Worm (Caenorhabditis elegans) whole organism, young adult: ENCODE data around the gene C06A8.6.

Source experiments
- C17E4.6 ChIP-seq: fragments of 200-800 bp; sonication (Bioruptor generic); IDR thresholded peaks from 2 replicates; pipeline ENCODE4 v1.3.6; 2022; ENCODE audit warnings: missing genetic modification reagents, missing genetic modification characterization, missing compliant biosample characterization
- D2030.7 ChIP-seq: fragments of 200-800 bp; sonication (Bioruptor generic); IDR thresholded peaks from 2 replicates; pipeline ENCODE4 v1.3.6; 2022; ENCODE audit warnings: missing genetic modification reagents, missing genetic modification characterization, missing compliant biosample characterization
- F23B12.7 ChIP-seq: sonication (generic microtip); optimal IDR thresholded peaks from 2 replicates; lab custom pipeline; 2017; ENCODE audit warnings: missing genetic modification characterization, mild to moderate bottlenecking, missing compliant biosample characterization, antibody characterized with exemption, moderate library complexity; ENCODE audit not compliant: insufficient read depth
- F52B5.7 ChIP-seq: sonication (generic microtip); optimal IDR thresholded peaks from 2 replicates; lab custom pipeline; 2016; ENCODE audit warnings: mild to moderate bottlenecking, missing genetic modification characterization, missing compliant biosample characterization
- F55B11.4 ChIP-seq: sonication (generic microtip); optimal IDR thresholded peaks from 2 replicates; lab custom pipeline; 2016; ENCODE audit warnings: missing compliant biosample characterization, missing genetic modification characterization, borderline replicate concordance; ENCODE audit not compliant: insufficient read depth
- F57A8.1 ChIP-seq: fragments of 200-800 bp; sonication (Bioruptor generic); optimal IDR thresholded peaks from 2 replicates; lab custom pipeline; 2018; ENCODE audit warnings: mild to moderate bottlenecking, missing genetic modification characterization, moderate library complexity, missing compliant biosample characterization
- F57C9.4 ChIP-seq: sonication (generic microtip); optimal IDR thresholded peaks from 2 replicates; lab custom pipeline; 2017; ENCODE audit warnings: mild to moderate bottlenecking, missing genetic modification characterization, missing compliant biosample characterization
- T07F8.4 ChIP-seq: sonication (generic microtip); optimal IDR thresholded peaks from 2 replicates; lab custom pipeline; 2016; ENCODE audit warnings: mild to moderate bottlenecking, missing genetic modification characterization, moderate library complexity, missing compliant biosample characterization
- Y53F4B.3 ChIP-seq: fragments of 200-800 bp; sonication (Bioruptor generic); IDR thresholded peaks from 2 replicates; pipeline ENCODE4 v1.3.6; 2022; ENCODE audit warnings: missing genetic modification reagents, missing genetic modification characterization, missing compliant biosample characterization
- Y56A3A.18 ChIP-seq: fragments of 200-800 bp; sonication (Bioruptor generic); IDR thresholded peaks from 2 replicates; pipeline ENCODE4 v1.3.6; 2022; ENCODE audit warnings: missing genetic modification reagents, missing genetic modification characterization, missing compliant biosample characterization
- akir-1 ChIP-seq: fragments of 200-800 bp; sonication (Bioruptor generic); optimal IDR thresholded peaks from 2 replicates; lab custom pipeline; 2018; ENCODE audit warnings: mild to moderate bottlenecking, missing genetic modification characterization, moderate library complexity, missing compliant biosample characterization
- ama-1 ChIP-seq, 3 experiments: fragments of 150-350 bp in 1 of 3; sonication (generic microtip) in 2 of 3; optimal IDR thresholded peaks; 2 replicates each; lab custom pipeline; 2014 to 2018; ENCODE audit warnings: missing biosample characterization in 2 of 3, missing genetic modification characterization in 2 of 3, missing genetic modification reagents in 2 of 3
- aptf-2 ChIP-seq: fragments of 200-800 bp; sonication (Bioruptor generic); conservative IDR thresholded peaks from 2 replicates; pipeline ENCODE4 v1.3.6; 2022; ENCODE audit warnings: missing genetic modification reagents, missing genetic modification characterization, missing compliant biosample characterization
- bed-1 ChIP-seq: fragments of 200-800 bp; sonication (Bioruptor generic); IDR thresholded peaks from 2 replicates; pipeline ENCODE4 v1.3.6; 2022; ENCODE audit warnings: missing genetic modification reagents, missing genetic modification characterization, missing compliant biosample characterization
- ccch-3 ChIP-seq: fragments of 200-800 bp; sonication (Bioruptor generic); optimal IDR thresholded peaks from 2 replicates; lab custom pipeline; 2018; ENCODE audit warnings: mild to moderate bottlenecking, missing genetic modification characterization, missing compliant biosample characterization
- ceh-40 ChIP-seq: fragments of 200-800 bp; sonication (Bioruptor generic); IDR thresholded peaks from 2 replicates; pipeline ENCODE4 v1.3.6; 2022; ENCODE audit warnings: missing genetic modification characterization, missing compliant biosample characterization
- ceh-58 ChIP-seq: fragments of 200-800 bp; sonication (Bioruptor generic); IDR thresholded peaks from 2 replicates; pipeline ENCODE4 v1.3.6; 2022; ENCODE audit warnings: missing genetic modification characterization, missing compliant biosample characterization
- ceh-79 ChIP-seq: sonication (generic microtip); optimal IDR thresholded peaks from 2 replicates; lab custom pipeline; 2017; ENCODE audit warnings: mild to moderate bottlenecking, missing genetic modification characterization, missing compliant biosample characterization
- die-1 ChIP-seq: sonication (generic microtip); optimal IDR thresholded peaks from 2 replicates; lab custom pipeline; 2016; ENCODE audit warnings: missing genotype, mild to moderate bottlenecking, missing genetic modification characterization, missing compliant biosample characterization
- dpff-1 ChIP-seq: sonication (generic microtip); optimal IDR thresholded peaks from 2 replicates; lab custom pipeline; 2017; ENCODE audit warnings: mild to moderate bottlenecking, missing genetic modification characterization, missing compliant biosample characterization
- dpl-1 ChIP-seq: fragments of 150-350 bp; optimal IDR thresholded peaks from 2 replicates; lab custom pipeline; 2014; ENCODE audit warnings: missing biosample characterization, missing genetic modification reagents, missing genetic modification characterization
- egl-18 ChIP-seq: fragments of 200-800 bp; sonication (Bioruptor generic); IDR thresholded peaks from 2 replicates; pipeline ENCODE4 v1.3.6; 2022; ENCODE audit warnings: missing genetic modification reagents, missing genetic modification characterization, missing compliant biosample characterization
- egrh-3 ChIP-seq: fragments of 200-800 bp; sonication (Bioruptor generic); IDR thresholded peaks from 2 replicates; pipeline ENCODE4 v1.3.6; 2022; ENCODE audit warnings: missing genetic modification reagents, missing genetic modification characterization, missing compliant biosample characterization
- hlh-26 ChIP-seq: fragments of 200-800 bp; sonication (Bioruptor generic); conservative IDR thresholded peaks from 2 replicates; pipeline ENCODE4 v1.3.6; 2022; ENCODE audit warnings: missing genetic modification reagents, missing genetic modification characterization, missing compliant biosample characterization
- hmg-1.2 ChIP-seq: fragments of 200-800 bp; sonication (Bioruptor generic); IDR thresholded peaks from 2 replicates; pipeline ENCODE4 v1.3.6; 2022; ENCODE audit warnings: missing genetic modification reagents, missing genetic modification characterization, missing compliant biosample characterization
- hmg-20 ChIP-seq: fragments of 200-800 bp; sonication (Bioruptor generic); IDR thresholded peaks from 2 replicates; pipeline ENCODE4 v1.3.6; 2022; ENCODE audit warnings: missing genetic modification reagents, missing genetic modification characterization, missing compliant biosample characterization
- lag-1 ChIP-seq: fragments of 200-800 bp; sonication (Bioruptor generic); IDR thresholded peaks from 2 replicates; pipeline ENCODE4 v1.3.6; 2022; ENCODE audit warnings: missing genetic modification reagents, missing genetic modification characterization, missing compliant biosample characterization
- let-526 ChIP-seq: fragments of 200-800 bp; sonication (Bioruptor generic); IDR thresholded peaks from 2 replicates; pipeline ENCODE4 v1.3.6; 2022; ENCODE audit warnings: missing genetic modification reagents, missing genetic modification characterization, missing compliant biosample characterization
- lin-40 ChIP-seq: sonication (generic microtip); optimal IDR thresholded peaks from 2 replicates; lab custom pipeline; 2016; ENCODE audit warnings: missing genetic modification characterization, mild to moderate bottlenecking, missing compliant biosample characterization, missing genotype, missing genetic modification reagents
- lsl-1 ChIP-seq: fragments of 200-800 bp; sonication (Bioruptor generic); optimal IDR thresholded peaks from 2 replicates; lab custom pipeline; 2018; ENCODE audit warnings: mild to moderate bottlenecking, missing genetic modification characterization, moderate library complexity, missing compliant biosample characterization
- lsy-27 ChIP-seq: sonication (generic microtip); optimal IDR thresholded peaks from 2 replicates; lab custom pipeline; 2017; ENCODE audit warnings: missing genetic modification characterization, mild to moderate bottlenecking, missing compliant biosample characterization, antibody characterized with exemption, missing genotype, borderline replicate concordance; ENCODE audit not compliant: insufficient read depth
- madf-3 ChIP-seq: fragments of 200-800 bp; sonication (Bioruptor generic); IDR thresholded peaks from 2 replicates; pipeline ENCODE4 v1.3.6; 2022; ENCODE audit warnings: missing genetic modification reagents, missing genetic modification characterization, missing compliant biosample characterization
- mel-28 ChIP-seq: sonication (generic microtip); optimal IDR thresholded peaks from 2 replicates; lab custom pipeline; 2016; ENCODE audit warnings: borderline replicate concordance, mild to moderate bottlenecking, missing genetic modification characterization, missing compliant biosample characterization
- mes-4 ChIP-seq: sonication (generic microtip); optimal IDR thresholded peaks from 2 replicates; lab custom pipeline; 2016; ENCODE audit warnings: missing genotype, missing genetic modification characterization, missing compliant biosample characterization
- mxl-1 ChIP-seq: sonication (generic microtip); optimal IDR thresholded peaks from 2 replicates; lab custom pipeline; 2016; ENCODE audit warnings: missing genetic modification characterization, missing compliant biosample characterization
- nfya-2 ChIP-seq: fragments of 200-800 bp; sonication (Bioruptor generic); IDR thresholded peaks from 2 replicates; pipeline ENCODE4 v1.3.6; 2022; ENCODE audit warnings: missing genetic modification reagents, missing genetic modification characterization, missing compliant biosample characterization
- nhr-120 ChIP-seq: fragments of 200-800 bp; sonication (Bioruptor generic); IDR thresholded peaks from 2 replicates; pipeline ENCODE4 v1.3.6; 2022; ENCODE audit warnings: missing genetic modification characterization, missing compliant biosample characterization
- rcor-1 ChIP-seq: fragments of 200-800 bp; sonication (Bioruptor generic); IDR thresholded peaks from 2 replicates; pipeline ENCODE4 v1.3.6; 2022; ENCODE audit warnings: missing genetic modification reagents, missing genetic modification characterization, missing compliant biosample characterization
- repo-1 ChIP-seq: sonication (generic microtip); optimal IDR thresholded peaks from 2 replicates; lab custom pipeline; 2017; ENCODE audit warnings: mild to moderate bottlenecking, missing genetic modification characterization, missing compliant biosample characterization
- rpc-1 ChIP-seq, 2 experiments: fragments of 150-350 bp in 1 of 2; sonication (generic microtip) in 1 of 2; optimal IDR thresholded peaks; 2 replicates each; lab custom pipeline; 2014 to 2018; ENCODE audit warnings: missing biosample characterization in 1 of 2, missing genetic modification characterization in 1 of 2, missing genetic modification reagents in 1 of 2, missing genotype in 1 of 2
- snpc-3.4 ChIP-seq: sonication (generic microtip); optimal IDR thresholded peaks from 2 replicates; lab custom pipeline; 2017; ENCODE audit warnings: missing genetic modification characterization, mild to moderate bottlenecking, missing compliant biosample characterization, antibody characterized with exemption, moderate library complexity, missing genotype, missing genetic modification reagents
- tlf-1 ChIP-seq: fragments of 200-800 bp; sonication (Bioruptor generic); optimal IDR thresholded peaks from 2 replicates; lab custom pipeline; 2018; ENCODE audit warnings: mild to moderate bottlenecking, missing genetic modification characterization, missing compliant biosample characterization
- unc-130 ChIP-seq: sonication (generic microtip); optimal IDR thresholded peaks from 2 replicates; lab custom pipeline; 2016; ENCODE audit warnings: missing genetic modification reagents, missing genetic modification characterization, missing compliant biosample characterization
- xnd-1 ChIP-seq: sonication (generic microtip); optimal IDR thresholded peaks from 2 replicates; lab custom pipeline; 2016; ENCODE audit warnings: missing genotype, missing genetic modification reagents, missing genetic modification characterization, missing compliant biosample characterization
- ztf-18 ChIP-seq: sonication (generic microtip); optimal IDR thresholded peaks from 2 replicates; lab custom pipeline; 2016; ENCODE audit warnings: missing genotype, mild to moderate bottlenecking, missing genetic modification characterization, missing compliant biosample characterization
- ztf-28 ChIP-seq: fragments of 200-800 bp; sonication (Bioruptor generic); IDR thresholded peaks from 2 replicates; pipeline ENCODE4 v1.3.6; 2022; ENCODE audit warnings: missing genetic modification reagents, missing genetic modification characterization, missing compliant biosample characterization
- ztf-3 ChIP-seq: fragments of 200-800 bp; sonication (Bioruptor generic); optimal IDR thresholded peaks from 2 replicates; lab custom pipeline; 2018; ENCODE audit warnings: mild to moderate bottlenecking, missing genetic modification characterization, missing compliant biosample characterization

Gene C06A8.6

ce11 chrII:7755116-7755571 is 17.2 kb upstream of the C06A8.6 start, which contains the start of the genes B0228.6 and B0228.1:
Gene B0228.6, minus strand, starts transcription at chrII:7755166.
Gene B0228.1, plus strand, starts transcription at chrII:7755343.
- TF ChIP-seq bed-1 (no peak), F52B5.7 (tag; lab: Kevin White, UChicago) (no peak), aptf-2 (no peak), lsl-1 (GFP tag; lab: Kevin White, UChicago) (no peak), tlf-1 (GFP tag; lab: Kevin White, UChicago) (no peak), mxl-1 (tag; lab: Kevin White, UChicago) (no peak), snpc-3.4 (no peak), D2030.7 (no peak), dpff-1 (tag; lab: Kevin White, UChicago) (no peak), hlh-26 (no peak), ccch-3 (GFP tag; lab: Kevin White, UChicago) (no peak), C17E4.6 (GFP tag; lab: Robert Waterston, UW) (no peak), rcor-1 (GFP tag; lab: Robert Waterston, UW) (no peak), F23B12.7 (no peak), repo-1 (tag; lab: Kevin White, UChicago) (no peak), ztf-18 (no peak)

- TF ChIP-seq dpl-1 (GFP tag; lab: Kevin White, UChicago): no peak
- TF ChIP-seq hmg-1.2 (GFP tag; lab: Robert Waterston, UW): peak; percentile 65
- TF ChIP-seq Y53F4B.3: 0 out of 2 replicates have a peak, but pooled peaks have one; percentile 16
- no peak for TF ChIP-seq ama-1 (optimal IDR thresholded peaks at IDR 0.05; lab: Kevin White, UChicago)
- TF ChIP-seq ama-1 (GFP tag; optimal IDR thresholded peaks at IDR 0.05; lab: Kevin White, UChicago): peak in 1 of 2 experiments; percentile 31
- peak; percentile 59 for TF ChIP-seq ztf-3 (GFP tag; lab: Kevin White, UChicago)
- no peak for TF ChIP-seq nfya-2 (GFP tag; lab: Robert Waterston, UW)
- 0 out of 2 replicates have a peak, but pooled peaks have one; percentile 46 for TF ChIP-seq let-526 (GFP tag; lab: Robert Waterston, UW)
- no peak for TF ChIP-seq F55B11.4 (tag; lab: Kevin White, UChicago)
- no peak for TF ChIP-seq egl-18 (GFP tag; lab: Robert Waterston, UW)
- TF ChIP-seq hmg-20 (GFP tag; lab: Robert Waterston, UW): no peak
- 0 out of 2 replicates have a peak, but pooled peaks have one; percentile 28 for TF ChIP-seq ceh-40
- TF ChIP-seq nhr-120: no peak
- peak; percentile 74 for TF ChIP-seq rpc-1 (optimal IDR thresholded peaks at IDR 0.05; lab: Kevin White, UChicago)
- peak; percentile 90 for TF ChIP-seq rpc-1 (tag; optimal IDR thresholded peaks at IDR 0.05; lab: Kevin White, UChicago)
- TF ChIP-seq T07F8.4: no peak
- TF ChIP-seq unc-130: peak; percentile 35
- no peak for TF ChIP-seq xnd-1
- TF ChIP-seq ceh-79: peak; percentile 54
- no peak for TF ChIP-seq ztf-28
- TF ChIP-seq akir-1 (GFP tag; lab: Kevin White, UChicago): no peak
- 0 out of 2 replicates have a peak, but pooled peaks have one; percentile 25 for TF ChIP-seq madf-3 (GFP tag; lab: Robert Waterston, UW)
- TF ChIP-seq mes-4 (tag; lab: Kevin White, UChicago): peak; percentile 8
- peak; percentile 60 for TF ChIP-seq lin-40 (tag; lab: Kevin White, UChicago)
- peak; percentile 59 for TF ChIP-seq ztf-18
- no peak for TF ChIP-seq F57C9.4 (tag; lab: Kevin White, UChicago)
- TF ChIP-seq die-1: peak; percentile 78
- no peak for TF ChIP-seq hlh-26
- no peak for TF ChIP-seq mel-28 (tag; lab: Kevin White, UChicago)
- TF ChIP-seq aptf-2: no peak
- no peak for TF ChIP-seq ceh-58 (GFP tag; lab: Robert Waterston, UW)
- TF ChIP-seq bed-1: no peak
- TF ChIP-seq lsy-27 (tag; lab: Kevin White, UChicago): no peak
- TF ChIP-seq lag-1 (GFP tag; lab: Robert Waterston, UW): no peak
- no peak for TF ChIP-seq F57A8.1 (GFP tag; lab: Kevin White, UChicago)
- TF ChIP-seq egrh-3: no peak
- TF ChIP-seq Y56A3A.18 (GFP tag; lab: Robert Waterston, UW): 0 out of 2 replicates have a peak, but pooled peaks have one; percentile 31
These were observed 15.5 kb upstream of the C06A8.6 start for ce11 chrII:7756810-7757209.
